Fruit fly (Drosophila melanogaster): ENCODE measurements around the gene CG32240.

Gene CG32240

DNA sequence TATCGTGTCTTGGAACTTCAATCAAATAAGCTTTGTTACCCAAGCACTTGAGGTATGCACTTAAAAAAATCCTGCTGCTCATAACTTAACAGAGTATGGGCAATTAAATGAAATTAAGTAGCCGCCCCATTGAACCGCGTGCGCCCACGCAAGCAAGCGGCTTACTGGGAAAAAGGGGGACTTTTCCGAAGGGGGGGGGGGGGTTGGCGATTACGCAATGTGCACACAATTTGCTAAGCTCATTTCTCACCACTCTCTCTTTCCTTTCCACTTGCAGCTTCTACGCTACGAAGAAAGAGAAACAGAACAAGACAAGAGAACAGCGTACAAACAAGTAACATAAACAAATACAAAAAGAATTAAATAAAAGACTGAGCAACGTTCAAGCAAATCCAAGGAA lies 36.1 kb upstream of the CG32240 start:
- TF ChIP-seq dl (GFP tag; optimal IDR thresholded peaks at IDR 0.05; ENCODE audit: insufficient read depth in 1 of 2, partially characterized antibody in 2 of 2): no peak
- TF ChIP-seq Dif (GFP tag; optimal IDR thresholded peaks at IDR 0.05; ENCODE audit: partially characterized antibody): no peak
- no peak for TF ChIP-seq usp (GFP tag; optimal IDR thresholded peaks at IDR 0.05)
- no peak for TF ChIP-seq pan (optimal IDR thresholded peaks at IDR 0.05)
- TF ChIP-seq Vsx2 (GFP tag; optimal IDR thresholded peaks at IDR 0.05; ENCODE audit: partially characterized antibody): no peak
- no peak for TF ChIP-seq foxo (GFP tag; optimal IDR thresholded peaks at IDR 0.05)
- TF ChIP-seq jim (GFP tag; optimal IDR thresholded peaks at IDR 0.05): no peak
- no peak for TF ChIP-seq dmrt93B (GFP tag; optimal IDR thresholded peaks at IDR 0.05)
- TF ChIP-seq Dfd (GFP tag; optimal IDR thresholded peaks at IDR 0.05): no peak
- TF ChIP-seq tai (GFP tag; optimal IDR thresholded peaks at IDR 0.05): no peak
- TF ChIP-seq sage (GFP tag; optimal IDR thresholded peaks at IDR 0.05): no peak
- no peak for TF ChIP-seq Abd-B (GFP tag; optimal IDR thresholded peaks at IDR 0.05)

DNA sequence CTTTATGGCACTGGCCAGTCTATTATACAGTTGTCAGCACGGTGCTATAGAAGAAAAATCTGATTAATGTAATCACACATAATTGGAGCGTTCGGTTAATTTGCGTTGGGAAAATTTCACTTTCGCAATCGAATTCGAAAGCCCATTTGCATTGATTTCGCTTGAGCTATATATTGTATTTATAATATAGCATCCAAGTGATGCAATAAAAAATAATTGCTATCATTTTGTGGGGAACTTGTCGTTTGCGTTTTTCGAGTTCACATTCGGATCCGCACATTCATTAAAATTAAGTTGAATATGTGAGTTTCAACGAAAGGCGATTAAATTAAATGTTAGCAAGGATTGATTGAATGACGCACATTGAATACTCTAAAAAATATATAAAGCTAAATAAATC lies 35.6 kb upstream of the CG32240 start:
- no peak for TF ChIP-seq dl (GFP tag; optimal IDR thresholded peaks at IDR 0.05; ENCODE audit: insufficient read depth in 1 of 2, partially characterized antibody in 2 of 2)
- TF ChIP-seq br (GFP tag; optimal IDR thresholded peaks at IDR 0.05): no peak
- no peak for TF ChIP-seq Rel (GFP tag; optimal IDR thresholded peaks at IDR 0.05)
- TF ChIP-seq Rel (tag; optimal IDR thresholded peaks at IDR 0.05): peak; percentile 53
- TF ChIP-seq Jra (GFP tag; optimal IDR thresholded peaks at IDR 0.05): no peak

DNA sequence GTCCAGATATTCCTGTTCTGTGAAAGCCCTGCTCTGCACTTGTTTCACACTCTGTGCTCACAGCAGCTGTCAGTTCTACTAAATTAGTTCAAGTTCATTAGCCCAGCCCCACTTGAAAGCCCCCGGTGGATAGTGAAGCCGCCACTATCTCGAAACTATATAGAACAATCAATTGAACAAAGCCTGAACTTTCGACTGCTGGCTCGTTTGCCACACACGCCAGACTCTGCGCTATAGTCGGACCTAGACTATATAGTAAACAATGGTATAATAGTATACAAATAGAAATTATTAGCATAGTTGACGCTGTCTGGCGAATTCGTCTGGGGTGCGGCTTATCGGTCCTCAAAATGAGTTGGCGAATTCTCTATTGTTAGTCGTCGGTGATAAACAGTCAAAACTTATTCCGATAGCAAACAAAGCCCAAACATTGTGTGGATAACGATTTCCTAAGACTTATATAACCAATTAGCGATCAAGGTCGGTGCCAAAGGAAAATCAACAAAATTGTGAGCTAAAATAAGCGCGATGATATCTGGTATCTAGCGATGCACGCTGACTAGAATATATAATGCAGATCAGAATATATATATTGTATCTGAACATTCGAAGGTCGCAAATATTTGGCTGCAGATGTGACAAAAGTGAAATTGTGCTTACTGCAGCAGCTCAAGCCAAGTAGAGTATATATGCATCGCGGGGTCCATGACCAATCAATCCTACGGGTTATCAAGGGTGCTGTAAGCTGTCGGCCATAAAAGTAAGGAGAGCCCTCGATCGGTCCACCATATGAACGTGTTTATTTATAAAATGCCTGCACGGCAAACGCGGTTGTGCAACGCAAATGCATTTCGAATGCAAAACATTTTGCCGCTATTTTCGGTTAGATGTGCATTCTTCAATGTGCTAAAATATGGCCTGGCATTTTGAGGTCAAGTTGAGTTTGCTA lies 34.2 kb upstream of the CG32240 start:
- no peak for TF ChIP-seq dl (GFP tag; optimal IDR thresholded peaks at IDR 0.05; ENCODE audit: insufficient read depth in 1 of 2, partially characterized antibody in 2 of 2)
- TF ChIP-seq pan (optimal IDR thresholded peaks at IDR 0.05): no peak
- TF ChIP-seq CG9705 (GFP tag; optimal IDR thresholded peaks at IDR 0.05): no peak
- TF ChIP-seq h (GFP tag; optimal IDR thresholded peaks at IDR 0.05): no peak
- no peak for TF ChIP-seq Rel (GFP tag; optimal IDR thresholded peaks at IDR 0.05)
- no peak for TF ChIP-seq Rel (tag; optimal IDR thresholded peaks at IDR 0.05)
- TF ChIP-seq CrebA (GFP tag; optimal IDR thresholded peaks at IDR 0.05; ENCODE audit: borderline replicate concordance): no peak
- TF ChIP-seq brk (GFP tag; optimal IDR thresholded peaks at IDR 0.05): no peak
- TF ChIP-seq HLH106 (tag; optimal IDR thresholded peaks at IDR 0.05): no peak
- no peak for TF ChIP-seq Dif (GFP tag; optimal IDR thresholded peaks at IDR 0.05; ENCODE audit: partially characterized antibody)
- TF ChIP-seq Sp1 (GFP tag; optimal IDR thresholded peaks at IDR 0.05): no peak
- TF ChIP-seq sage (GFP tag; optimal IDR thresholded peaks at IDR 0.05): no peak

DNA sequence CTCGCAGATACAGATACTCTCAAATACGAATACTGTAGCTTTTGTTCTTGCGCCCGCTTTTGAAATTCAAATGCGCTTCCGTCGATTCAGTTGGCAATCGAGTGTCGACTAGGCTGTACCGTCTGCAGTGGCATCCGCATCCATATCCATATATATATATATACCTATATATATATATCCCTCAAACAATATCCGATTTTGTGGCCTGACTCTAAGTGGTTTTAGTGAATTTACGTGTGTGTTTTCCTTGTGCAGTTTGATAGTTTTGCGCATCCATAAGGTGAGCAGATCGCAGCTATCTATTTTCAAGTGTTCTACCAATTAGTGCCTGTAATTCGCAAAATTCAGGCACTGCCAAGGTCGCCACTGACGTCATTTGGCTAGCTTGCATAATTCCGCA lies 33.1 kb upstream of the CG32240 start:
- TF ChIP-seq N (GFP tag; optimal IDR thresholded peaks at IDR 0.05) (no peak), Sp1 (GFP tag; optimal IDR thresholded peaks at IDR 0.05) (peak; percentile 6), Rel (GFP tag; optimal IDR thresholded peaks at IDR 0.05) (peak; percentile 34), Rel (tag; optimal IDR thresholded peaks at IDR 0.05) (no peak), Dif (GFP tag; optimal IDR thresholded peaks at IDR 0.05; ENCODE audit: partially characterized antibody) (peak; percentile 50), OdsH (GFP tag; optimal IDR thresholded peaks at IDR 0.05) (peak; percentile 13), Dfd (GFP tag; optimal IDR thresholded peaks at IDR 0.05) (no peak), Vsx2 (GFP tag; optimal IDR thresholded peaks at IDR 0.05; ENCODE audit: partially characterized antibody) (peak; percentile 5)

DNA sequence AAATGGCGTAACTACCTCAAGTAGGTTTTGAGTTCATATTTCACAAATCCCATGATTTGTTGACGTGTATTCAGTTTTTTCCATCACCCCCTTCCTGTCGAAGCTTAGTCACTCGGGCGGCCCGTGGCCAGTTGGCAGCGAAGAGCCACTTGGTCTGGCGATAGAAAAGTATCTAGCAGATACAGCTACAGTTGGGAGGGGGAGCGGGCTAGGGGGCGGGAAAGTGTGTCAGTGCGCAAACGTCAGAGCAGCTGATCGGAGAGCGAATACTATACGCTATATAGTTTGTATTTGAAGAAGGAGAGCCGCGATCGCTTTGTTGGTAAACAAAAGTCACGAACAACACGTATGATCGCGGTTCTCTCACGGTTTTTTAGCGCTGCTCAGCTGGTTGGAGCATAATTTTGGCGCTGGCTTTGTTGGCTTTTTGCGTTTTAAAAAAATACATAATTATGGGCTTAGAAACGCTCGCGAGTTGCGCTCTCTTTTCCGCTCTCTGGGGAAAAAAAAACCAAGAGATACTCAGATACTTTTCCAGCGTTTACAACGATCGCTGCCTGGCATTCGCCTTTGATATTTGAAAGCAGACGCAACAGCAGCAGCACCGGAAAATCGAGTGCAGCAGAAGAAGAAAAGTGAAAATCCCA lies 32.5 kb upstream of the CG32240 start:
- no peak for TF ChIP-seq fru (GFP tag; optimal IDR thresholded peaks at IDR 0.05)
- TF ChIP-seq rgr (GFP tag; optimal IDR thresholded peaks at IDR 0.05): no peak
- TF ChIP-seq tai (GFP tag; optimal IDR thresholded peaks at IDR 0.05): peak; percentile 1

DNA sequence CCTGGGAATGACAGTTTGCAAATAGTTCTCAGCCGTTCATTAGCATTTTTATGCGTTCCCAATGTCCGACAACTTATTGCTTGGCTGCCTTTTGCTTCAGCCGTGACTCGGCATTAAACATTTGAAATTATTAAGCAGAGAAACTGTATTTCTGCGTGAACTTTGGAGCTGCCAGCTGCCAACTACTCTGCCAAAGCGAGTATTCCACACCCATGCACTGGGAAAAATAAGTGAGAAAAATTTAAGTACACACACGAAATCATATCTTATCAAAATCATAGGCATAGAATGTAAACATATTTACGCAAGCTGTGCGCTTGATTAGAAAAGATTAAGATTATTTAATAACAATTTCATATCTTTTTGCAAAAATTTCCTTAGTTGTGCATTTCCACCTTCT lies 31.5 kb upstream of the CG32240 start:
- no peak for TF ChIP-seq dsf (GFP tag; optimal IDR thresholded peaks at IDR 0.05; ENCODE audit: borderline replicate concordance)
- no peak for TF ChIP-seq tai (GFP tag; optimal IDR thresholded peaks at IDR 0.05)
- TF ChIP-seq ey (GFP tag; optimal IDR thresholded peaks at IDR 0.05): no peak
- TF ChIP-seq Dfd (GFP tag; optimal IDR thresholded peaks at IDR 0.05): no peak
- TF ChIP-seq Hr78 (GFP tag; optimal IDR thresholded peaks at IDR 0.05): no peak
- TF ChIP-seq foxo (GFP tag; optimal IDR thresholded peaks at IDR 0.05): no peak
- TF ChIP-seq Rel (GFP tag; optimal IDR thresholded peaks at IDR 0.05): no peak
- no peak for TF ChIP-seq Rel (tag; optimal IDR thresholded peaks at IDR 0.05)
- TF ChIP-seq dmrt93B (GFP tag; optimal IDR thresholded peaks at IDR 0.05): no peak
- no peak for TF ChIP-seq GATAd (GFP tag; optimal IDR thresholded peaks at IDR 0.05)
- no peak for TF ChIP-seq Hr83 (GFP tag; optimal IDR thresholded peaks at IDR 0.05; ENCODE audit: poor library complexity, severe bottlenecking)
